Worm (Caenorhabditis elegans) whole organism, L4 larva: ENCODE measurements around the gene clec-250.

ENCODE experiments used
- D1046.2 ChIP-seq: fragments of 200-800 bp; sonication (Bioruptor generic); IDR thresholded peaks from 2 replicates; pipeline ENCODE4 v1.3.6; 2022; ENCODE audit warnings: missing genetic modification characterization, missing compliant biosample characterization
- F26F4.8 ChIP-seq: fragments of 200-800 bp; sonication (Bioruptor generic); conservative IDR thresholded peaks from 2 replicates; pipeline ENCODE4 v1.3.6; 2022; ENCODE audit warnings: missing genetic modification characterization, missing compliant biosample characterization
- F44E2.7 ChIP-seq: fragments of 200-800 bp; sonication (Bioruptor generic); IDR thresholded peaks from 2 replicates; pipeline ENCODE4 v2.1.2; 2022; ENCODE audit warnings: missing genetic modification characterization, missing compliant biosample characterization
- Y5F2A.4 ChIP-seq: fragments of 200-800 bp; sonication (Bioruptor generic); optimal IDR thresholded peaks from 2 replicates; lab custom pipeline; 2018; ENCODE audit warnings: mild to moderate bottlenecking, missing genetic modification characterization, missing compliant biosample characterization
- Y75B8A.6 ChIP-seq: fragments of 200-800 bp; sonication (Bioruptor generic); IDR thresholded peaks from 2 replicates; pipeline ENCODE4 v1.3.6; 2022; ENCODE audit warnings: missing genetic modification reagents, missing genetic modification characterization, missing compliant biosample characterization
- ZK337.2 ChIP-seq: fragments of 200-800 bp; sonication (Bioruptor generic); IDR thresholded peaks from 2 replicates; pipeline ENCODE4 v1.3.6; 2022; ENCODE audit warnings: missing genetic modification reagents, missing genetic modification characterization, missing compliant biosample characterization
- ZK546.5 ChIP-seq, 2 experiments: sonication (generic microtip); optimal IDR thresholded peaks; 2 replicates each; lab custom pipeline; 2017; ENCODE audit warnings: missing biosample characterization in 2 of 2, missing genetic modification characterization in 2 of 2
- aha-1 ChIP-seq: fragments of 150-350 bp; peaks from one replicate; lab custom pipeline; 2014; ENCODE audit warnings: missing biosample characterization, missing genetic modification characterization
- ceh-20 ChIP-seq: fragments of 200-800 bp; sonication (Bioruptor generic); IDR thresholded peaks from 2 replicates; pipeline ENCODE4 v1.3.6; 2022; ENCODE audit warnings: missing genetic modification reagents, missing genetic modification characterization, missing compliant biosample characterization
- ceh-82 ChIP-seq: sonication (generic microtip); optimal IDR thresholded peaks from 2 replicates; lab custom pipeline; 2017; ENCODE audit warnings: missing biosample characterization, missing genetic modification characterization
- daf-16 ChIP-seq, 3 experiments: sonication (generic microtip); optimal IDR thresholded peaks; 2 replicates each; lab custom pipeline; 2016 to 2017; ENCODE audit warnings: missing genetic modification characterization in 3 of 3, missing genetic modification reagents in 3 of 3, mild to moderate bottlenecking in 2 of 3, missing compliant biosample characterization in 2 of 3, missing biosample characterization in 1 of 3, moderate library complexity in 1 of 3
- daf-19 ChIP-seq: fragments of 200-800 bp; sonication (Bioruptor generic); conservative IDR thresholded peaks from 2 replicates; pipeline ENCODE4 v1.3.6; 2022; ENCODE audit warnings: missing genetic modification characterization, missing compliant biosample characterization
- dmd-6 ChIP-seq: fragments of 200-800 bp; sonication (Bioruptor generic); IDR thresholded peaks from 2 replicates; pipeline ENCODE4 v1.3.6; 2022; ENCODE audit warnings: missing genetic modification reagents, missing genetic modification characterization, missing compliant biosample characterization
- dve-1 ChIP-seq: sonication (generic microtip); optimal IDR thresholded peaks from 2 replicates; lab custom pipeline; 2017; ENCODE audit warnings: antibody characterized with exemption, mild to moderate bottlenecking, missing genetic modification characterization, missing compliant biosample characterization; ENCODE audit not compliant: insufficient read depth
- egl-27 ChIP-seq: sonication (generic microtip); optimal IDR thresholded peaks from 3 replicates; lab custom pipeline; 2017; ENCODE audit warnings: missing biosample characterization, missing genetic modification reagents, missing genetic modification characterization
- fkh-10 ChIP-seq: fragments of 150-350 bp; optimal IDR thresholded peaks from 2 replicates; lab custom pipeline; 2014; ENCODE audit warnings: missing biosample characterization, missing genetic modification reagents, missing genetic modification characterization
- hlh-11 ChIP-seq: fragments of 200-800 bp; sonication (Bioruptor generic); optimal IDR thresholded peaks from 2 replicates; lab custom pipeline; 2018; ENCODE audit warnings: mild to moderate bottlenecking, missing genetic modification characterization, missing compliant biosample characterization
- hmg-1.1 ChIP-seq: fragments of 200-800 bp; sonication (Bioruptor generic); IDR thresholded peaks from 2 replicates; pipeline ENCODE4 v1.3.6; 2022; ENCODE audit warnings: missing genetic modification reagents, missing genetic modification characterization, missing compliant biosample characterization
- lin-1 ChIP-seq: fragments of 200-800 bp; sonication (Bioruptor generic); IDR thresholded peaks from 2 replicates; pipeline ENCODE4 v1.3.6; 2022; ENCODE audit warnings: missing genetic modification reagents, missing genetic modification characterization, missing compliant biosample characterization
- lin-15B ChIP-seq: fragments of 150-350 bp; sonication (generic microtip); optimal IDR thresholded peaks from 3 replicates; lab custom pipeline; 2014; ENCODE audit warnings: missing biosample characterization, missing genetic modification characterization
- lin-29 ChIP-seq: fragments of 200-800 bp; sonication (Bioruptor generic); IDR thresholded peaks from 2 replicates; pipeline ENCODE4 v1.3.6; 2022; ENCODE audit warnings: missing genetic modification reagents, missing genetic modification characterization, missing compliant biosample characterization
- lin-38 ChIP-seq: fragments of 200-800 bp; sonication (Bioruptor generic); IDR thresholded peaks from 2 replicates; pipeline ENCODE4 v1.3.6; 2022; ENCODE audit warnings: missing genetic modification reagents, missing genetic modification characterization, missing compliant biosample characterization
- lsy-2 ChIP-seq, 2 experiments: fragments of 150-350 bp in 1 of 2; sonication (generic microtip) in 1 of 2; optimal IDR thresholded peaks; 2 replicates each; lab custom pipeline; 2014 to 2017; ENCODE audit warnings: missing biosample characterization in 2 of 2, missing genetic modification characterization in 2 of 2
- madf-9 ChIP-seq: fragments of 200-800 bp; sonication (Bioruptor generic); conservative IDR thresholded peaks from 2 replicates; pipeline ENCODE4 v1.3.6; 2022; ENCODE audit warnings: missing genetic modification reagents, missing genetic modification characterization, missing compliant biosample characterization
- mdl-1 ChIP-seq, 2 experiments: fragments of 150-350 bp in 1 of 2; sonication (generic microtip) in 1 of 2; optimal IDR thresholded peaks; 2 replicates each; lab custom pipeline; 2014 to 2017; ENCODE audit warnings: missing biosample characterization in 2 of 2, missing genetic modification characterization in 2 of 2
- mdt-29 ChIP-seq: fragments of 200-800 bp; sonication (Bioruptor generic); IDR thresholded peaks from 2 replicates; pipeline ENCODE4 v1.3.6; 2022; ENCODE audit warnings: missing genetic modification reagents, missing genetic modification characterization, missing compliant biosample characterization
- nhr-237 ChIP-seq: sonication (generic microtip); optimal IDR thresholded peaks from 2 replicates; lab custom pipeline; 2017; ENCODE audit warnings: missing biosample characterization, missing genetic modification characterization
- nhr-41 ChIP-seq: fragments of 200-800 bp; sonication (Bioruptor generic); IDR thresholded peaks from 2 replicates; pipeline ENCODE4 v1.3.6; 2022; ENCODE audit warnings: missing genetic modification reagents, missing genetic modification characterization, missing compliant biosample characterization
- nhr-77 ChIP-seq: fragments of 150-350 bp; optimal IDR thresholded peaks from 2 replicates; lab custom pipeline; 2014; ENCODE audit warnings: missing biosample characterization, missing genetic modification characterization
- php-3 ChIP-seq: fragments of 200-800 bp; sonication (Bioruptor generic); IDR thresholded peaks from 2 replicates; pipeline ENCODE4 v1.3.6; 2022; ENCODE audit warnings: missing genetic modification reagents, missing genetic modification characterization, missing compliant biosample characterization
- spr-1 ChIP-seq: sonication (generic microtip); optimal IDR thresholded peaks from 2 replicates; lab custom pipeline; 2016; ENCODE audit warnings: mild to moderate bottlenecking, missing genetic modification characterization, missing compliant biosample characterization
- tag-97 ChIP-seq: fragments of 200-800 bp; sonication (Bioruptor generic); IDR thresholded peaks from 2 replicates; pipeline ENCODE4 v1.3.6; 2022; ENCODE audit warnings: missing genetic modification characterization, missing compliant biosample characterization
- tra-1 ChIP-seq: fragments of 200-800 bp; sonication (Bioruptor generic); IDR thresholded peaks from 2 replicates; pipeline ENCODE4 v1.3.6; 2022; ENCODE audit warnings: missing genetic modification reagents, missing genetic modification characterization, missing compliant biosample characterization
- unc-62 ChIP-seq, 3 experiments: fragments of 150-350 bp in 1 of 3; sonication (generic microtip); optimal IDR thresholded peaks in 2 of 3; peaks in 1 of 3; 1 replicate in 1 of 3; 2 replicates in 2 of 3; lab custom pipeline; 2014 to 2017; ENCODE audit warnings: missing biosample characterization in 3 of 3, missing genetic modification characterization in 3 of 3, missing genetic modification reagents in 3 of 3, missing genotype in 1 of 3
- vab-7 ChIP-seq: fragments of 200-800 bp; sonication (Bioruptor generic); IDR thresholded peaks from 2 replicates; pipeline ENCODE4 v1.3.6; 2022; ENCODE audit warnings: missing genetic modification reagents, missing genetic modification characterization, missing compliant biosample characterization
- zip-2 ChIP-seq: fragments of 150-350 bp; optimal IDR thresholded peaks from 2 replicates; lab custom pipeline; 2014; ENCODE audit warnings: missing biosample characterization, missing genetic modification characterization

The clec-250 gene

ce11 chrV:18772761-18773160, 30.8 kb upstream of the clec-250 start, which contains the start of gene clec-257:
Gene clec-257, plus strand, starts transcription at chrV:18773061.
- TF ChIP-seq ceh-82 (tag; lab: Kevin White, UChicago) (no peak), lsy-2 (tag; optimal IDR thresholded peaks at IDR 0.05; lab: Kevin White, UChicago) (no peak), fkh-10 (no peak), nhr-237 (tag; lab: Kevin White, UChicago) (no peak), mdt-29 (GFP tag; lab: Robert Waterston, UW) (no peak), egl-27 (tag; lab: Kevin White, UChicago) (no peak), Y75B8A.6 (no peak), vab-7 (GFP tag; lab: Robert Waterston, UW) (no peak), F26F4.8 (no peak), spr-1 (tag; lab: Kevin White, UChicago) (no peak), tra-1 (GFP tag; lab: Robert Waterston, UW) (no peak), hmg-1.1 (GFP tag; lab: Robert Waterston, UW) (no peak), zip-2 (tag; lab: Kevin White, UChicago) (no peak), F44E2.7 (GFP tag; lab: Robert Waterston, UW) (no peak), lin-1 (GFP tag; lab: Robert Waterston, UW) (no peak), lin-15B (no peak), lin-29 (GFP tag; lab: Robert Waterston, UW) (no peak), ceh-20 (no peak), D1046.2 (GFP tag; lab: Robert Waterston, UW) (no peak)

DNA sequence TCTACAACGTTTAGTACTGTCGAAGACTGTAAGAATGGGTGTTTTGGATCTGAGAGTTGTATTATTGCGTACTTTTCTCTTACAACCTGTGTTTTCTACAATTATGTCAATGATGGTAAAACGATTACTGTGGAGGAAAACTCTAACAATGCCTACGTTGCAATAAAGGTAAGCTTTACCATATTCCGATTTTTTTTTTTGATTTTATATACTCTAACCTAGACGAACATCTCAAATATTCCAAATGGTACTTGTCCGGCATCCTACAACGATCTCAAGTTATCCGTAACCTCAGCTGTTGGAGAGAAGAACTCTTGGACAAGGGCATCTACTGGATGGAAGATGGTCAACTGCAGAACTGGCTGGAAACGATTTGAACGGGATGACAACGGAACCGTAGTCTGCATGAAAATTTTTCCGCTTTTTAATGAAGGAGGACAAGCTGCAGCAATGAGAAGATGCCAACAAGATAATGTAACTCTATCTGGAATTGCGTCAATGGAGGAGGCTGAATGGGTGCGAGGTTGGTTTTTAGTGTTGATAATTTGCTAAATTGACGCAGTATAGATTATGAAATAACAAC, 29.9 kb upstream of the clec-250 start:
- TF ChIP-seq ZK546.5 (tag; optimal IDR thresholded peaks at IDR 0.05; lab: Kevin White, UChicago) (no peak), aha-1 (tag; lab: Kevin White, UChicago) (peak; percentile 91), unc-62 (GFP tag; optimal IDR thresholded peaks at IDR 0.05 in 1 of 2; lab: Kevin White, UChicago) (peak in 1 of 2 experiments; percentile 90), unc-62 (tag; optimal IDR thresholded peaks at IDR 0.05; lab: Kevin White, UChicago) (no peak)

DNA sequence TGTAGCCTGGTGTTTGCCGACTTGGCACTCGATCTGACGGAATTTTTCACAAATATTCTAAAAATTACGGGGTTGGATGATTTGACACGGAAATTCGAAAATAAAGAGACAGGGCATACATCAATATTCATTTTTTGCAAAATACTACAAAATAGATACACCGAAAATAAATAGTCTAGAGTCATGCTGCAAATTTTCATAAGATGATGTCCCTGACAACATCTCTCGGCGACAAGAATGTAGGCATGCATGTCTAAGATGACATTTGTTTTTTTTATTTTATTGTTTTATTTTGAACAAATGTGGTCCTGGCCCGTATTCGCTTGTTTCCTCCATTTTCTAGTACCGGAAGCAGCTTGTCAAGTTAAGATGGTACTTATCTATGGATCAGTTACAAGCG, 29.4 kb upstream of the clec-250 start, which contains the start of gene clec-256:
Gene clec-256 (plus strand): TSS at position 301 of the 400 bp plus-strand sequence.
- no peak for TF ChIP-seq tag-97
- TF ChIP-seq daf-19 (GFP tag; lab: Robert Waterston, UW), result no peak
- TF ChIP-seq Y5F2A.4, result no peak
- no peak for TF ChIP-seq madf-9 (GFP tag; lab: Robert Waterston, UW)
- no peak for TF ChIP-seq daf-16 (GFP tag; optimal IDR thresholded peaks at IDR 0.05; lab: Kevin White, UChicago)
- no peak for TF ChIP-seq daf-16 (tag; optimal IDR thresholded peaks at IDR 0.05; lab: Kevin White, UChicago)
- no peak for TF ChIP-seq lin-38 (GFP tag; lab: Robert Waterston, UW)
- no peak for TF ChIP-seq php-3 (GFP tag; lab: Robert Waterston, UW)
- TF ChIP-seq dmd-6, result no peak
- TF ChIP-seq nhr-77 (tag; lab: Kevin White, UChicago), result no peak
- TF ChIP-seq dve-1 (tag; lab: Kevin White, UChicago), result no peak
- no peak for TF ChIP-seq mdl-1 (tag; optimal IDR thresholded peaks at IDR 0.05; lab: Kevin White, UChicago)
- no peak for TF ChIP-seq nhr-41 (GFP tag; lab: Robert Waterston, UW)
- TF ChIP-seq hlh-11 (tag; lab: Kevin White, UChicago), result no peak
- no peak for TF ChIP-seq ZK337.2
